Fruit fly (Drosophila melanogaster): Measurements from ENCODE around the gene Nlp.

Gene Nlp

DNA sequence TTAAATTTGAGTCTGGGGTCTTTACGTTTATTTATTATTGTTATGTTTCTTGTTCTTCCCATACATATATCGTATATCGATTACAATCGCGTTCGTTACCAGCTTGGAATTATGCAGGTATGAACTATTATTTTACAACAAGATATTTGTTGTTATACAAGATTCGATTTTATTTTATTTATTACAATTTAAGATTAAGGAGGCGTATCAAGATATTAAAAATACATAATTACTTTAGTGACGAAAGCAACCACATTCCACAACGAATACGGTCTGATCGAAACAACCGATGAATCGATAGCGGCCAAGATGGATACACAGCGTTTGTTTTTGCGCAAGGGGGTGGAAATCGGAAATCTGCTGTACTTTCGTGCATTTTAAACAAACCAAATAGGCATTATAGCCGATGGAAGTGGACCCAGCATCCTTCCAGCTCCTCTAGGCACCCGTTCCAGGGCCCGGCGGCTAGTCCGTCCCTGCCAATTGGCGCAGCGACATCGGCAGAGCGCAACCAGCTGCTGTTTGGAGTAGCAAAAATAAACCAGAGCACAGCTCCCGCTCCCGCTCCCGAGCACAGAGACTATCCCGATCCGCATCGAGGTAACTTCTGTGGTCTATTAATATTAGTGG lies 6.9 kb upstream of the Nlp start, which contains the start of the genes CG15525 and CG11504 (continued):
- TF ChIP-seq CG4707 (GFP tag; optimal IDR thresholded peaks at IDR 0.05) (no peak), Jarid2 (GFP tag; optimal IDR thresholded peaks at IDR 0.05) (no peak), Dad (GFP tag; optimal IDR thresholded peaks at IDR 0.05) (peak; percentile 5), Sry-δ (GFP tag; optimal IDR thresholded peaks at IDR 0.05) (peak; percentile 74), ERR (GFP tag; optimal IDR thresholded peaks at IDR 0.05) (peak; percentile 10), CG34376 (GFP tag; optimal IDR thresholded peaks at IDR 0.05) (no peak), tap (tag; optimal IDR thresholded peaks at IDR 0.05) (no peak), CG12155 (GFP tag; optimal IDR thresholded peaks at IDR 0.05) (peak; percentile 55), CG8924 (tag; optimal IDR thresholded peaks at IDR 0.05) (peak; percentile 57), CTCF (GFP tag; optimal IDR thresholded peaks at IDR 0.05) (no peak), CG9876 (GFP tag; optimal IDR thresholded peaks at IDR 0.05) (no peak), CG8765 (GFP tag; IDR thresholded peaks at IDR 0.05) (no peak), CG10543 (GFP tag; optimal IDR thresholded peaks at IDR 0.05) (no peak), ind (GFP tag; optimal IDR thresholded peaks at IDR 0.05) (peak; percentile 67), CG9817 (tag; optimal IDR thresholded peaks at IDR 0.05) (peak; percentile 22), Antp (GFP tag; optimal IDR thresholded peaks at IDR 0.05) (peak; percentile 32), CG6813 (GFP tag; optimal IDR thresholded peaks at IDR 0.05) (no peak), CG1024 (GFP tag; IDR thresholded peaks at IDR 0.05) (peak; percentile 34; the same call in 1 of the 2 replicates), Elba2 (GFP tag; optimal IDR thresholded peaks at IDR 0.05) (peak; percentile 6), Med (GFP tag) (peak; percentile 84), CG2678 (tag; optimal IDR thresholded peaks at IDR 0.05) (no peak), kni (GFP tag; optimal IDR thresholded peaks at IDR 0.05) (no peak)

DNA sequence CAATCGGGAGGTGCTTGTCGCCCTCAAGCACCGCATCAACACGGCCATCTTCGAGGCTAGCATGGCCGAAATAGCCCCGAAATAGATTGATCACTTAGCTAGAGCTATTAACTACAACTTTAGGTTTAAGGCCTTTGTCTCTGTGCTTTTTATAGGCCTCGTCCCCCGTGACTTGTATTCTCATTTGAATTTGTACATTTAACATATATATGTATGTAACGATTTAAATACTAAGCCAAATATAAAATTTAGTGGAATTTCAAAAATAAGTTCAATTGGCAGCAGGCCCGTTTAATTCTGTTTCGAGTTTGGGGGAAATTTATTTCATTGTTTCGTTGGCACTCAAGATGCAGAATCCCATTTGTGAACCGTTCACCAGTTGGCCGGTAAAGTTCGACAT lies 5.1 kb upstream of the Nlp start, which contains the start of gene CG34298:
CG34298 (plus strand) TSS at position 301 of the 400 bp plus-strand sequence.
- TF ChIP-seq odd (GFP tag; optimal IDR thresholded peaks at IDR 0.05): no peak
- no peak for TF ChIP-seq CG4328 (GFP tag; optimal IDR thresholded peaks at IDR 0.05)
- no peak for TF ChIP-seq Pdp1 (GFP tag; optimal IDR thresholded peaks at IDR 0.05)
- TF ChIP-seq Vsx1 (GFP tag; optimal IDR thresholded peaks at IDR 0.05): no peak

- TF ChIP-seq CG6765 (GFP tag; optimal IDR thresholded peaks at IDR 0.05) (no peak), dysf (GFP tag; IDR thresholded peaks at IDR 0.05) (no peak), Hmr (GFP tag; optimal IDR thresholded peaks at IDR 0.05) (no peak), ftz-f1 (GFP tag; optimal IDR thresholded peaks at IDR 0.05) (no peak), CG12219 (GFP tag; optimal IDR thresholded peaks at IDR 0.05) (no peak), pfk (GFP tag; optimal IDR thresholded peaks at IDR 0.05) (no peak), dmrt11E (tag; optimal IDR thresholded peaks at IDR 0.05) (no peak), Dp (GFP tag; optimal IDR thresholded peaks at IDR 0.05) (peak; percentile 66), BtbVII (GFP tag; optimal IDR thresholded peaks at IDR 0.05) (no peak), knrl (GFP tag; IDR thresholded peaks at IDR 0.05; ENCODE audit: partially characterized antibody) (no peak), Elba2 (GFP tag; optimal IDR thresholded peaks at IDR 0.05) (peak; percentile 85), CG17802 (tag; optimal IDR thresholded peaks at IDR 0.05) (no peak), CG4404 (GFP tag; IDR thresholded peaks at IDR 0.05) (no peak), otp (GFP tag; IDR thresholded peaks at IDR 0.05) (no peak), CG1832 (GFP tag; optimal IDR thresholded peaks at IDR 0.05) (no peak), CG10565 (GFP tag; optimal IDR thresholded peaks at IDR 0.05) (no peak), wek (GFP tag; optimal IDR thresholded peaks at IDR 0.05) (no peak), CG4820 (GFP tag; optimal IDR thresholded peaks at IDR 0.05) (no peak), CG17361 (GFP tag; IDR thresholded peaks at IDR 0.05) (no peak), crc (GFP tag; optimal IDR thresholded peaks at IDR 0.05) (no peak), insv (GFP tag; optimal IDR thresholded peaks at IDR 0.05) (peak in 1 of 2 experiments; percentile 96), CG12769 (tag; optimal IDR thresholded peaks at IDR 0.05) (no peak), grau (tag; optimal IDR thresholded peaks at IDR 0.05) (no peak), CG8281 (tag; optimal IDR thresholded peaks at IDR 0.05) (no peak)
Measured at dm6 chr3R:30000286-30000685, 4.3 kb upstream of the Nlp start, which contains the start of gene Tace. Gene Tace, plus strand, starts transcription at chr3R:30000530.

Measured in whole organism, embryonic.